Fruit fly (Drosophila melanogaster) whole organism, embryonic: Measurements from ENCODE around the gene foi.

Source experiments
- BtbVII ChIP-seq: fragments of 200-800 bp; sonication (Bioruptor generic); optimal IDR thresholded peaks from 3 replicates; lab custom pipeline; 2017; ENCODE audit warnings: missing biosample characterization, mild to moderate bottlenecking, missing genetic modification characterization
- CG10209 ChIP-seq: fragments of 200-800 bp; sonication (Bioruptor generic); optimal IDR thresholded peaks from 3 replicates; lab custom pipeline; 2017; ENCODE audit warnings: missing biosample characterization, mild to moderate bottlenecking, missing genetic modification characterization, missing genetic modification reagents
- CG10543 ChIP-seq: fragments of 200-800 bp; sonication (Bioruptor generic); optimal IDR thresholded peaks from 3 replicates; lab custom pipeline; 2017; ENCODE audit warnings: missing biosample characterization, mild to moderate bottlenecking, missing genetic modification characterization, moderate library complexity
- CG10565 ChIP-seq: fragments of 200-800 bp; sonication (Bioruptor generic); optimal IDR thresholded peaks from 3 replicates; lab custom pipeline; 2016; ENCODE audit warnings: missing biosample characterization, mild to moderate bottlenecking, missing genetic modification characterization
- CG10654 ChIP-seq: fragments of 200-800 bp; sonication (Bioruptor generic); optimal IDR thresholded peaks from 2 replicates; lab custom pipeline; 2016; ENCODE audit warnings: missing biosample characterization, missing genetic modification characterization
- CG11093 ChIP-seq: fragments of 200-800 bp; sonication (Bioruptor generic); IDR thresholded peaks from 3 replicates; pipeline ENCODE4 v1.3.6; 2022; ENCODE audit warnings: missing biosample characterization, missing genetic modification characterization
- CG14965 ChIP-seq: fragments of 200-800 bp; sonication (Bioruptor generic); optimal IDR thresholded peaks from 2 replicates; lab custom pipeline; 2016; ENCODE audit warnings: missing biosample characterization, missing genetic modification characterization, borderline replicate concordance
- CG30020 ChIP-seq: fragments of 200-800 bp; optimal IDR thresholded peaks from 2 replicates; lab custom pipeline; 2019; ENCODE audit warnings: missing biosample characterization, mild to moderate bottlenecking, missing genetic modification characterization, moderate library complexity
- CG30403 ChIP-seq: fragments of 200-800 bp; sonication (Bioruptor generic); optimal IDR thresholded peaks from 3 replicates; lab custom pipeline; 2016; ENCODE audit warnings: missing biosample characterization, missing genetic modification characterization
- CG3995 ChIP-seq: fragments of 200-800 bp; sonication (Bioruptor generic); optimal IDR thresholded peaks from 3 replicates; lab custom pipeline; 2016; ENCODE audit warnings: missing biosample characterization, missing genetic modification characterization
- CG5180 ChIP-seq: fragments of 200-800 bp; sonication (Bioruptor generic); optimal IDR thresholded peaks from 3 replicates; lab custom pipeline; 2017; ENCODE audit warnings: missing biosample characterization, missing genetic modification characterization, mild to moderate bottlenecking, moderate library complexity, missing genetic modification reagents
- CG6689 ChIP-seq: fragments of 200-800 bp; sonication (Bioruptor generic); IDR thresholded peaks from 2 replicates; pipeline ENCODE4 v1.3.6; 2022; ENCODE audit warnings: missing biosample characterization, missing genetic modification characterization
- CG7786 ChIP-seq: fragments of 200-800 bp; sonication (Bioruptor generic); optimal IDR thresholded peaks from 2 replicates; lab custom pipeline; 2016; ENCODE audit warnings: missing biosample characterization, missing genetic modification characterization
- CG7839 ChIP-seq: fragments of 200-800 bp; sonication (Bioruptor generic); optimal IDR thresholded peaks from 3 replicates; lab custom pipeline; 2018; ENCODE audit warnings: missing biosample characterization, mild to moderate bottlenecking, missing genetic modification characterization, moderate library complexity
- CG8089 ChIP-seq: fragments of 200-800 bp; sonication (Bioruptor generic); optimal IDR thresholded peaks from 3 replicates; lab custom pipeline; 2016; ENCODE audit warnings: missing biosample characterization, missing genetic modification characterization
- CG8765 ChIP-seq: fragments of 200-800 bp; sonication (Bioruptor generic); IDR thresholded peaks from 2 replicates; pipeline ENCODE4 v1.3.6; 2022; ENCODE audit warnings: missing biosample characterization, missing genetic modification characterization
- CG8944 ChIP-seq: fragments of 200-800 bp; sonication (Bioruptor generic); optimal IDR thresholded peaks from 3 replicates; lab custom pipeline; 2016; ENCODE audit warnings: missing biosample characterization, missing genetic modification characterization
- CTCF ChIP-seq: fragments of 200-800 bp; sonication (Bioruptor generic); optimal IDR thresholded peaks from 2 replicates; lab custom pipeline; 2017; ENCODE audit warnings: missing biosample characterization, mild to moderate bottlenecking, missing genetic modification characterization, moderate library complexity
- Dfd ChIP-seq, 2 experiments: fragments of >200 bp; optimal IDR thresholded peaks; 2 replicates each; lab custom pipeline; 2017; ENCODE audit warnings: missing biosample characterization in 2 of 2, missing genetic modification characterization in 2 of 2
- E2f2 ChIP-seq: fragments of 200-800 bp; sonication (Bioruptor generic); IDR thresholded peaks from 2 replicates; pipeline ENCODE4 v1.3.6; 2022; ENCODE audit warnings: missing biosample characterization, missing genetic modification characterization
- HLH4C ChIP-seq: fragments of 200-800 bp; sonication (Bioruptor generic); IDR thresholded peaks from 3 replicates; pipeline ENCODE4 v1.3.6; 2022; ENCODE audit warnings: missing biosample characterization, missing genetic modification characterization; ENCODE audit not compliant: partially characterized antibody
- Hmx ChIP-seq: fragments of 200-800 bp; sonication (Bioruptor generic); optimal IDR thresholded peaks from 2 replicates; lab custom pipeline; 2016; ENCODE audit warnings: missing biosample characterization, missing genetic modification characterization
- Mes4 ChIP-seq: fragments of 200-800 bp; sonication (Bioruptor generic); optimal IDR thresholded peaks from 2 replicates; lab custom pipeline; 2016; ENCODE audit warnings: missing biosample characterization, missing genetic modification characterization
- NC2α ChIP-seq: fragments of 200-800 bp; sonication (Bioruptor generic); optimal IDR thresholded peaks from 2 replicates; lab custom pipeline; 2016; ENCODE audit warnings: missing biosample characterization, missing genetic modification characterization
- Neu2 ChIP-seq: fragments of 200-800 bp; sonication (Bioruptor generic); optimal IDR thresholded peaks from 3 replicates; lab custom pipeline; 2016; ENCODE audit warnings: missing biosample characterization, missing genetic modification characterization, borderline replicate concordance
- Nf-YC ChIP-seq: fragments of 200-800 bp; optimal IDR thresholded peaks from 3 replicates; lab custom pipeline; 2019; ENCODE audit warnings: missing biosample characterization, mild to moderate bottlenecking, missing genetic modification characterization, moderate library complexity
- Pdp1 ChIP-seq, 2 experiments: fragments of 200-800 bp; sonication (Bioruptor generic); optimal IDR thresholded peaks; 3 replicates each; lab custom pipeline; 2016; ENCODE audit warnings: missing biosample characterization in 2 of 2, missing genetic modification characterization in 2 of 2, mild to moderate bottlenecking in 1 of 2, moderate library complexity in 1 of 2
- Ravus ChIP-seq: fragments of 200-800 bp; sonication (Bioruptor generic); IDR thresholded peaks from 2 replicates; pipeline ENCODE4 v1.3.6; 2022; ENCODE audit warnings: missing biosample characterization, missing genetic modification characterization
- Sin3A ChIP-seq: fragments of >200 bp; optimal IDR thresholded peaks from 2 replicates; lab custom pipeline; 2018
- Sox100B ChIP-seq: fragments of 200-800 bp; sonication (Bioruptor generic); optimal IDR thresholded peaks from 3 replicates; lab custom pipeline; 2018; ENCODE audit warnings: missing biosample characterization, mild to moderate bottlenecking, missing genetic modification characterization
- Spps ChIP-seq: fragments of 200-800 bp; sonication (Bioruptor generic); optimal IDR thresholded peaks from 2 replicates; lab custom pipeline; 2018; ENCODE audit warnings: missing biosample characterization, mild to moderate bottlenecking, missing genetic modification characterization
- Trl ChIP-seq, 3 experiments: fragments of >200 bp in 2 of 3; fragments of 200-800 bp in 1 of 3; sonication (Bioruptor generic) in 1 of 3; optimal IDR thresholded peaks; 2 replicates in 1 of 3; 3 replicates in 2 of 3; lab custom pipeline; 2016 to 2017; ENCODE audit warnings: missing biosample characterization in 1 of 3, missing genetic modification characterization in 1 of 3
- ara ChIP-seq: fragments of 200-800 bp; sonication (Bioruptor generic); IDR thresholded peaks from 2 replicates; pipeline ENCODE4 v1.3.6; 2022; ENCODE audit warnings: missing biosample characterization, missing genetic modification characterization
- bab2 ChIP-seq: fragments of 200-800 bp; sonication (Bioruptor generic); optimal IDR thresholded peaks from 2 replicates; lab custom pipeline; 2016; ENCODE audit warnings: missing biosample characterization, missing genetic modification characterization
- da ChIP-seq: fragments of 200-800 bp; sonication (Bioruptor generic); optimal IDR thresholded peaks from 2 replicates; lab custom pipeline; 2016; ENCODE audit warnings: missing biosample characterization, missing genetic modification characterization
- exex ChIP-seq: fragments of 200-800 bp; sonication (Bioruptor generic); optimal IDR thresholded peaks from 4 replicates; lab custom pipeline; 2018; ENCODE audit warnings: missing biosample characterization, mild to moderate bottlenecking, missing genetic modification characterization, moderate library complexity
- fd64A ChIP-seq: fragments of 200-800 bp; sonication (Bioruptor generic); optimal IDR thresholded peaks from 3 replicates; lab custom pipeline; 2018; ENCODE audit warnings: missing biosample characterization, mild to moderate bottlenecking, missing genetic modification characterization
- fu2 ChIP-seq: fragments of 200-800 bp; sonication (Bioruptor generic); optimal IDR thresholded peaks from 2 replicates; lab custom pipeline; 2016; ENCODE audit warnings: missing biosample characterization, missing genetic modification characterization
- gcm ChIP-seq: fragments of 200-800 bp; sonication (Bioruptor generic); optimal IDR thresholded peaks from 2 replicates; lab custom pipeline; 2019; ENCODE audit warnings: missing biosample characterization, mild to moderate bottlenecking, missing genetic modification characterization, moderate library complexity
- ind ChIP-seq: fragments of 200-800 bp; sonication (Bioruptor generic); optimal IDR thresholded peaks from 3 replicates; lab custom pipeline; 2016; ENCODE audit warnings: missing biosample characterization, missing genetic modification characterization
- nerfin-1 ChIP-seq: fragments of 200-800 bp; sonication (Bioruptor generic); optimal IDR thresholded peaks from 3 replicates; lab custom pipeline; 2019; ENCODE audit warnings: missing biosample characterization, mild to moderate bottlenecking, missing genetic modification characterization, moderate library complexity
- nom ChIP-seq: fragments of 200-800 bp; sonication (Bioruptor generic); optimal IDR thresholded peaks from 2 replicates; lab custom pipeline; 2017; ENCODE audit warnings: missing biosample characterization, missing genetic modification characterization, mild to moderate bottlenecking, moderate library complexity, missing genetic modification reagents
- odd ChIP-seq: fragments of 200-800 bp; sonication (Bioruptor generic); optimal IDR thresholded peaks from 2 replicates; lab custom pipeline; 2017; ENCODE audit warnings: missing biosample characterization, mild to moderate bottlenecking, missing genetic modification characterization
- p53 ChIP-seq: fragments of 200-800 bp; sonication (Bioruptor generic); optimal IDR thresholded peaks from 2 replicates; lab custom pipeline; 2016; ENCODE audit warnings: missing biosample characterization, missing genetic modification characterization
- pzg ChIP-seq: fragments of 200-800 bp; sonication (Bioruptor generic); optimal IDR thresholded peaks from 3 replicates; lab custom pipeline; 2018; ENCODE audit warnings: missing biosample characterization, mild to moderate bottlenecking, missing genetic modification characterization, moderate library complexity
- rib ChIP-seq: fragments of 200-800 bp; sonication (Bioruptor generic); IDR thresholded peaks from 2 replicates; pipeline ENCODE4 v1.3.6; 2022; ENCODE audit warnings: missing biosample characterization, missing genetic modification characterization
- sens-2 ChIP-seq: fragments of 200-800 bp; sonication (Bioruptor generic); IDR thresholded peaks from 2 replicates; pipeline ENCODE4 v1.3.6; 2022; ENCODE audit warnings: missing biosample characterization, missing genetic modification characterization
- sob ChIP-seq: fragments of 200-800 bp; sonication (Bioruptor generic); IDR thresholded peaks from 2 replicates; pipeline ENCODE4 v1.3.6; 2022; ENCODE audit warnings: missing biosample characterization, missing genetic modification characterization
- sr ChIP-seq: fragments of 200-800 bp; sonication (Bioruptor generic); IDR thresholded peaks from 3 replicates; pipeline ENCODE4 v1.3.6; 2022; ENCODE audit warnings: missing biosample characterization, missing genetic modification characterization
- zen ChIP-seq: fragments of 200-800 bp; sonication (Bioruptor generic); optimal IDR thresholded peaks from 3 replicates; lab custom pipeline; 2018; ENCODE audit warnings: missing biosample characterization, mild to moderate bottlenecking, missing genetic modification characterization, moderate library complexity

The foi gene

DNA sequence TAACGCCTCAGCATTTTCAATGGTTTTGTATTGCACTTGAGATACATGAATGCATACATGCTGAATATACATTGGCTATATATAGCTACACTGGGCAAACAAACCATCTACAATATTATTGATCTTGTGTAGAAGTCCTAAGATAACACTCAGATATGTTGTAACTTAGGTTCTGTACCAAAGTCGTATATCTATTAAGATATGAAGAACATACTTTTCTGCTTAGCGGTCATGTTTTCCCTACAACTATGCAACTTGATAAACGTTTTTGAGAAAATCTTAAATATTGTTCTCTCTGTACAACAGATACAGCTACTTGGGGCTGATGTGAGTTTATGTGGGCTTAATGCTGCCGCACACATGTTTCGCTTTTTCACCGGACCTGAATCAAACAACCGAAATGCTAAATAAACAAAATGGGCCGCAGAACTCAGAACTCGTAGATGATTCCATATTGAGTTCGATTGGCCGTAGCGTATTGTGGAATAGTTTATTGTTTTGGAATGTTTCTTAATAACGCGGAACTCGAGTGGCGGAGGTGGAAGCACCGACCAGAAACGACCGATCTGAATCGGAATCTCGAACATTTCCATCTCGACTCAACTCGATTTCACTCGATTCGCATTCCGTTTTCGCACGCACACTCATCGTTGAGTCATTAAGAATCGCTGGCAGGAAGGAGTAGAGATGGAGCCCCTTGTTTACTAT is 24.3 kb downstream of the foi start (continued):
- TF ChIP-seq Spps (tag; lab: Kevin White, UChicago), result peak; percentile 7
- TF ChIP-seq nerfin-1 (tag; lab: Kevin White, UChicago), result peak; percentile 31
- TF ChIP-seq CG8944 (GFP tag; lab: Kevin White, UChicago), result no peak
- peak; percentile 38 for TF ChIP-seq CG5180
- TF ChIP-seq NC2α (GFP tag; lab: Kevin White, UChicago), result no peak
- no peak for TF ChIP-seq CG10565 (GFP tag; lab: Kevin White, UChicago)
- TF ChIP-seq odd (GFP tag; lab: Kevin White, UChicago), result no peak
- no peak for TF ChIP-seq HLH4C (GFP tag; lab: Robert Waterston, UW)
- TF ChIP-seq CG30020 (tag; lab: Kevin White, UChicago), result peak; percentile 3
- peak; percentile 22 for TF ChIP-seq fd64A (GFP tag; lab: Kevin White, UChicago)
- peak; percentile 3 for TF ChIP-seq BtbVII
- TF ChIP-seq p53 (GFP tag; lab: Kevin White, UChicago), result no peak
- TF ChIP-seq sr, result no peak
- TF ChIP-seq exex (tag; lab: Kevin White, UChicago), result no peak
- peak; percentile 12; the same call in 1 of the 2 replicates for TF ChIP-seq E2f2 (GFP tag; lab: Robert Waterston, UW)
- TF ChIP-seq Pdp1 (GFP tag; optimal IDR thresholded peaks at IDR 0.05; lab: Kevin White, UChicago), result peak in 1 of 2 experiments; percentile 51
- no peak for TF ChIP-seq CG3995 (GFP tag; lab: Kevin White, UChicago)
- no peak for TF ChIP-seq Dfd (GFP tag; optimal IDR thresholded peaks at IDR 0.05; lab: Kevin White, UChicago)
- peak; percentile 45; the same call in 1 of the 2 replicates for TF ChIP-seq sens-2 (GFP tag; lab: Robert Waterston, UW)
- TF ChIP-seq CG8765 (GFP tag; lab: Robert Waterston, UW), result no peak
- TF ChIP-seq rib (GFP tag; lab: Robert Waterston, UW), result no peak
- peak; percentile 18; the same call in 1 of the 2 replicates for TF ChIP-seq ara (GFP tag; lab: Robert Waterston, UW)
- peak; percentile 56 for TF ChIP-seq CG30403
- no peak for TF ChIP-seq Ravus (GFP tag; lab: Robert Waterston, UW)
- TF ChIP-seq CG7786 (GFP tag; lab: Kevin White, UChicago), result peak; percentile 0
- peak; percentile 31 for TF ChIP-seq Mes4 (GFP tag; lab: Kevin White, UChicago)
- peak; percentile 25 for TF ChIP-seq CG10209
- peak; percentile 8 for TF ChIP-seq ind (GFP tag; lab: Kevin White, UChicago)
- TF ChIP-seq CG6689, result peak; percentile 54; the same call in 1 of the 2 replicates
- peak; percentile 36 for TF ChIP-seq CG8089 (GFP tag; lab: Kevin White, UChicago)
- no peak for TF ChIP-seq nom
- peak; percentile 31; the same call in 1 of the 3 replicates for TF ChIP-seq CG11093
- TF ChIP-seq zen (tag; lab: Kevin White, UChicago), result peak; percentile 21
- peak; percentile 60 for TF ChIP-seq CG7839
- TF ChIP-seq CG10543 (GFP tag; lab: Kevin White, UChicago), result peak; percentile 68
- no peak for TF ChIP-seq Neu2
- TF ChIP-seq gcm (GFP tag; lab: Kevin White, UChicago), result peak; percentile 62
- no peak for TF ChIP-seq CTCF (GFP tag; lab: Kevin White, UChicago)
- TF ChIP-seq Sox100B (GFP tag; lab: Kevin White, UChicago), result peak; percentile 51
- TF ChIP-seq pzg (GFP tag; lab: Kevin White, UChicago), result no peak
- peak; percentile 34; the same call in 1 of the 2 replicates for TF ChIP-seq sob (GFP tag; lab: Robert Waterston, UW)
- TF ChIP-seq fu2 (GFP tag; lab: Kevin White, UChicago), result no peak
- peak; percentile 18 for TF ChIP-seq Nf-YC (tag; lab: Kevin White, UChicago)
- TF ChIP-seq da, result no peak
- TF ChIP-seq Trl (optimal IDR thresholded peaks at IDR 0.05; lab: Kevin White, UChicago), result no peak
- peak; percentile 56 for TF ChIP-seq Trl (GFP tag; optimal IDR thresholded peaks at IDR 0.05; lab: Kevin White, UChicago)
- TF ChIP-seq CG14965 (GFP tag; lab: Kevin White, UChicago), result no peak
- TF ChIP-seq Sin3A (lab: Kevin White, UChicago), result no peak
- TF ChIP-seq CG10654 (GFP tag; lab: Kevin White, UChicago), result no peak
- TF ChIP-seq Hmx (GFP tag; lab: Kevin White, UChicago), result no peak
- peak; percentile 36 for TF ChIP-seq bab2 (GFP tag; lab: Kevin White, UChicago)
